Worm (Caenorhabditis elegans) whole organism, L4 larva: ENCODE results near the gene F15G9.2.

Source experiments
- egl-27 ChIP-seq: sonication (generic microtip); optimal IDR thresholded peaks from 3 replicates; lab custom pipeline; 2017; ENCODE audit warnings: missing biosample characterization, missing genetic modification reagents, missing genetic modification characterization
- nhr-28 ChIP-seq: fragments of 150-350 bp; optimal IDR thresholded peaks from 2 replicates; lab custom pipeline; 2014; ENCODE audit warnings: missing biosample characterization, missing genetic modification characterization
- nhr-76 ChIP-seq: fragments of 150-350 bp; optimal IDR thresholded peaks from 2 replicates; lab custom pipeline; 2014; ENCODE audit warnings: missing biosample characterization, missing genetic modification characterization
- snpc-4 ChIP-seq: fragments of 150-350 bp; optimal IDR thresholded peaks from 2 replicates; lab custom pipeline; 2014; ENCODE audit warnings: missing biosample characterization, missing genetic modification characterization
- spr-1 ChIP-seq: sonication (generic microtip); optimal IDR thresholded peaks from 2 replicates; lab custom pipeline; 2016; ENCODE audit warnings: mild to moderate bottlenecking, missing genetic modification characterization, missing compliant biosample characterization
- unc-62 ChIP-seq, 3 experiments: fragments of 150-350 bp in 1 of 3; sonication (generic microtip); optimal IDR thresholded peaks in 2 of 3; peaks in 1 of 3; 1 replicate in 1 of 3; 2 replicates in 2 of 3; lab custom pipeline; 2014 to 2017; ENCODE audit warnings: missing biosample characterization in 3 of 3, missing genetic modification characterization in 3 of 3, missing genetic modification reagents in 3 of 3, missing genotype in 1 of 3
- ztf-11 ChIP-seq: fragments of 150-350 bp; optimal IDR thresholded peaks from 2 replicates; lab custom pipeline; 2014; ENCODE audit warnings: missing biosample characterization, missing genetic modification characterization

ce11 chrX:9676788-9677454 lies 36.6 kb downstream of the F15G9.2 start:
- TF ChIP-seq snpc-4 = no peak
- TF ChIP-seq spr-1 (tag; lab: Kevin White, UChicago) = no peak
- no peak for TF ChIP-seq nhr-76 (tag; lab: Kevin White, UChicago)
- no peak for TF ChIP-seq ztf-11
- peak; percentile 42 for TF ChIP-seq nhr-28 (tag; lab: Kevin White, UChicago)
- TF ChIP-seq unc-62 (GFP tag; optimal IDR thresholded peaks at IDR 0.05 in 1 of 2; lab: Kevin White, UChicago) = peak in 1 of 2 experiments; percentile 27
- no peak for TF ChIP-seq unc-62 (tag; optimal IDR thresholded peaks at IDR 0.05; lab: Kevin White, UChicago)
- TF ChIP-seq egl-27 = no peak
